Worm (Caenorhabditis elegans): Measurements from ENCODE around the gene nlp-47.
"Not testable (repeated sequence)": the region's sequence is repeated elsewhere in the genome, so short reads cannot be mapped to it uniquely, and the experiment has no call there.

nlp-47 gene

DNA sequence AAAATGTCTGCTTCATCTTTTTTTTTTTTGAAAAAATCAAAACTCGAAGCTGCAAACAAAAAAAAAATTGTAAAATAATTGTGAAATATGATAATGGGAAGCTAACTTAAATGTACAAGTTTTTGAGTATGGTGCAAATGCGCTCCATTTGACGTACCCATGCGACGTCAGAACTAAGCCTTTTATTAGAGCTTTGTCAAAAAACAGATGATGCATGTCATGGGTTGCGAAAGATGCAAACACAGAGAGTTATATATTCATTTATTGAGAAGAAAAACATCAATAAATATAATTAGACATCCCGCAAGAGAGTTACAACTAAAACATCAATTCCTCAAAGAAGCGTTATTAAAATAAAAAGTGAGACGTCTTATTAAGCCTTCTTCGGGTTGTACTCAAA lies 3.8 kb downstream of the nlp-47 start:
- TF ChIP-seq mdl-1 (tag; optimal IDR thresholded peaks at IDR 0.05) (no peak), nhr-23 (tag; optimal IDR thresholded peaks at IDR 0.05) (no peak)

DNA sequence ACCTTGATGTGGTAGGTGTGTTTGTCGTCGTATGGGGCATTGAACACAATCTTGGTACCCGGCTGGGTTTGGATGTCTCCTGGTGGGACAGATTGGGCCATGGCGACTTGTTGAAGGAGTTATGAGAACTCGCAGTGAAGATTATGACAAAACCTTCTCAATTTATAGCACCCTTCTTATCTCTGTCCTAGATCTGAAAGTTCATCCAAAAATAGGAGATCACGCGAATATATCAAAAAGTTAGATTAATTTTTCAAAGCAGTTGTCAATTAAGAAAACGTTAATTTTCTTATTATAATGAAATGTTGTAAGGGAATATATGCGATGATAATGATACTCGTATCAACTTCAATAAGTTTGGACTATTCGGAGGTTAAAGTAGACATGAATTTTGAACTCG lies 4.6 kb downstream of the nlp-47 start, which contains the start of gene msp-51:
Gene msp-51 (minus strand): TSS at position 101 of the 400 bp plus-strand sequence.
- not testable (repeated sequence) for TF ChIP-seq nhr-23, fkh-2, lin-15B (tag; optimal IDR thresholded peaks at IDR 0.05)

DNA sequence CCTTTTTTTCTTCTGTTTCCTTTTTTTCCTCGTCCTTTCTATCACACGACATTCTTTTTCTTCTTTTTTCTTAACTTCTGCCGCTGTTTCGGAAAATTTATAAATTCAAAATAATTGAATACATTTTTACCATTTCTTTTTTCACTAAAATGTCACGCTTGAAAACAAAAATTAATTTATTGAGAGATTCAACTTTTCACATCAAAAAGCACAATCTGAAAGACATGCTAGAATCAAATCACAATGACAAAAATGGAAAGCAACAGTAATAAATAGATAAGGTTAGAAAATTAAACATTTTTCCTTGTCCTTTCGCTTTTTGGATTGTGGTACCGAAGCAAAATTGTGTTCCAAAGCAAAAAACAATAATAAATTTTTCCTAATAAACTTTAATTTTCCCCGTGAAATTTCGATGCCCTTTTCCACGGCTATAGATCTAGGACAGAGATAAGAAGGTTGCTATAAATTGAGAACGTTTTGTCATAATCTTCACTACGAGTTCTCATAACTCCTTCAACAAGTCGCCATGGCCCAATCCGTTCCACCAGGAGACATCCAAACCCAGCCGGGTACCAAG lies 6.9 kb downstream of the nlp-47 start, which contains the start of the genes ZK354.6 and msp-113:
Gene ZK354.6 (minus strand): TSS at position 101 of the 577 bp plus-strand sequence.
Gene msp-113 (plus strand): TSS at position 527 of the 577 bp plus-strand sequence.
- TF ChIP-seq mdl-1 (tag; optimal IDR thresholded peaks at IDR 0.05) (no peak), fos-1 (tag; optimal IDR thresholded peaks at IDR 0.05) (no peak)

DNA sequence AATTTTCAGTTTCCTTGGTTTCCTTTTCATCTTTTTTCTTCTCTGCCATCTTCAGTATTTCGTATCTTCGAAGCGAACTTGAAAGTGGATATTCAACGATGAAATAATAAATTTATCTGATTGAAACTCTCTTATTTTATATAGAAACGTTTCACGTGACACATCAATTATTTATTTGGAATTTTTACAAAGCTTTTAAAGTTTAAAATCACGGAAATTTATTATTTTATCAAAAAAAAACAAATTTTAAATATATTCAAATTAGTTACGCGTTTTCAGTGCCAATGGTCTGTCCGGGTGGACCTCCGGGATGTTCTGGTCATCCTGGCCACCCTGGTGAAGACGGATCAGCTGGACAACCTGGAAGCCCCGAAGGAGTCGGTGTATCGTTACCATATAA lies 12.4 kb downstream of the nlp-47 start, which contains the start of gene ZK354.7:
Gene ZK354.7 (minus strand): TSS at position 101 of the 400 bp plus-strand sequence.
- TF ChIP-seq tbx-2 (tag; optimal IDR thresholded peaks at IDR 0.05): no peak
- no peak for TF ChIP-seq ZK546.5 (tag; optimal IDR thresholded peaks at IDR 0.05)
- no peak for TF ChIP-seq egl-27 (tag; optimal IDR thresholded peaks at IDR 0.05)
- TF ChIP-seq ceh-82 (tag; optimal IDR thresholded peaks at IDR 0.05): no peak
- no peak for TF ChIP-seq ceh-16 (tag; optimal IDR thresholded peaks at IDR 0.05)
- no peak for TF ChIP-seq pqm-1 (tag; optimal IDR thresholded peaks at IDR 0.05)
- no peak for TF ChIP-seq nhr-43 (tag; optimal IDR thresholded peaks at IDR 0.05; ENCODE audit: poor library complexity, severe bottlenecking)
- TF ChIP-seq skn-1 (tag; optimal IDR thresholded peaks at IDR 0.05): no peak
- no peak for TF ChIP-seq unc-62 (GFP tag; optimal IDR thresholded peaks at IDR 0.05)
- no peak for TF ChIP-seq nhr-11 (tag; optimal IDR thresholded peaks at IDR 0.05)
- TF ChIP-seq pha-4 (tag; optimal IDR thresholded peaks at IDR 0.05): no peak
- no peak for TF ChIP-seq ceh-28 (tag; optimal IDR thresholded peaks at IDR 0.05)
- no peak for TF ChIP-seq nhr-28 (tag; optimal IDR thresholded peaks at IDR 0.05)
- TF ChIP-seq fos-1 (tag; optimal IDR thresholded peaks at IDR 0.05): no peak
- TF ChIP-seq nfya-1 (tag; optimal IDR thresholded peaks at IDR 0.05; ENCODE audit: insufficient read depth): no peak
- TF ChIP-seq snpc-4 (tag; optimal IDR thresholded peaks at IDR 0.05): no peak
- TF ChIP-seq jun-1 (tag; optimal IDR thresholded peaks at IDR 0.05): no peak
- no peak for TF ChIP-seq fkh-2 (tag; optimal IDR thresholded peaks at IDR 0.05)
- no peak for TF ChIP-seq elt-1 (tag; optimal IDR thresholded peaks at IDR 0.05)
- no peak for TF ChIP-seq R02D3.7 (tag; optimal IDR thresholded peaks at IDR 0.05)

DNA sequence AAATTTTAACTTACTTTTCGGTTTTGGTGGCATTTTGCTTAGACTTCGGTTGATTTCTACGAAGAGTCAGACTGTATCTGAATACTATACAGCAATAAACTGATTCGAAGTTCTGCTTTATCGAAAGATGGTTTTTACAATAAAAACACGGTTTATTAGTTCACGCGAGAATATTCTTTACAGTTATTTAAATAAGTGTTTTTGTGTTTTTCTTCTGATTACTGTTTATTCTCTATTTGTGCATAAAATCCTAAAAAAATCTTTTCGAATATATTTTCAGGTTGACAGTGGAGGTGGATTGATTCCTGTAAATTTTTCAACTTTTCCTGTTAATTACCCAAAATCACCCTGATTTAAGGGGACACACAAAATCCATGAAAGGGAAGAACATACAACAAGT lies 15.4 kb downstream of the nlp-47 start, which contains the start of gene ZK354.8:
Gene ZK354.8 (minus strand): TSS at position 101 of the 400 bp plus-strand sequence.
- no peak for TF ChIP-seq ceh-9 (tag; optimal IDR thresholded peaks at IDR 0.05)
- TF ChIP-seq elt-2 (tag; optimal IDR thresholded peaks at IDR 0.05): no peak
- no peak for TF ChIP-seq nhr-28 (tag; optimal IDR thresholded peaks at IDR 0.05)

DNA sequence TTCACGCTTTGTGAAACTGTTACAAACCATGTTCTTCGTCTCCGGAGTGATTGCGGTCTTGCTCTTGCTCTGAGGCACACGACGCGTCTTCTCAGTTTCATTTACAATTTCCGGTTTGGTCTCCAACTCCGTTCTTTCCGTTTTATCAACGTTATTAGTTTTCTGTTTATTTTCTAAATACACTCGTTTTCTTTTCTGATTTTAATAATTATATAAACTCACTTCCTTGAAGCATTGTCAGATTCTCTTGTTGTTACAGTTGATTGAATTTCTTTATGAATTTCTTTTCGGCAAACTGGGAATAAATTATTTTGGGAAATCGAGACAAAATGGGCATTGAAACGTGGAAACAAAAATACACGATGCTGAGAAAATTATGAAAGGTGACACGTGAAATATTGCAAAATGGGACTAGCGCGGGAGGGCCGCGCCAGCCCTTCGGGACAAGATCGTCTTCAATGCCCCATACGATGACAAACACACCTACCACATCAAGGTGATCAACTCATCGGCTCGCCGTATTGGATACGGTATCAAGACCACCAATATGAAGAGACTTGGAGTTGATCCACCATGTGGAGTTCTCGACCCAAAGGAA lies 17.5 kb downstream of the nlp-47 start, which contains the start of the genes ZK354.9 and msp-58:
Gene ZK354.9 (minus strand): TSS at position 101 of the 598 bp plus-strand sequence.
Gene msp-58 (plus strand): TSS at position 548 of the 598 bp plus-strand sequence.
- TF ChIP-seq pha-4, aly-2, ceh-82 (tag; optimal IDR thresholded peaks at IDR 0.05): not testable (repeated sequence)

DNA sequence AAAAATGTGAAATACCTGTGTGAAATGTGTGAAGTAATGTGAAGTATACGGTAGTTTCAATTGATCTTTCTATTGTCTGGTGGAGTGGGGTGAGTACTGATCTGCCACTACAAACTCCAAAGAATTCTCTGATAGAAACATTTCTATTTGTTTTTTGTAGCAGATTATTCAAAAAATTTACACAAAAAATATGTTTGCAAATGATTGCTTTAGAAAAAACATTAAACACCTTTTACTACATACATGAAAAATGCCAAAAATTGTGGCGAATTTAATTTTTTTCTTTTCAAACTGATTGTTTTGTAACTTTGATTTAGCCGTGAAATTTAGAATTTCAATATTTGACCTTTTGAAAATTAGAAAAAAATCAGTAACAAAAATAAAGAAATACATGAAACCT lies 19.1 kb downstream of the nlp-47 start, which contains the start of gene ZK354.3:
Gene ZK354.3 (plus strand): TSS at position 301 of the 400 bp plus-strand sequence.
- TF ChIP-seq sea-2 (GFP tag; optimal IDR thresholded peaks at IDR 0.05): no peak
- no peak for TF ChIP-seq nhr-237 (tag; optimal IDR thresholded peaks at IDR 0.05)
- no peak for TF ChIP-seq ceh-16 (tag; optimal IDR thresholded peaks at IDR 0.05)
- TF ChIP-seq snpc-4 (tag; optimal IDR thresholded peaks at IDR 0.05): no peak
- TF ChIP-seq hmg-11 (tag; optimal IDR thresholded peaks at IDR 0.05): no peak
- TF ChIP-seq unc-62 (GFP tag; optimal IDR thresholded peaks at IDR 0.05): no peak

Measured in whole organism, L3 larva.